Fruit fly (Drosophila melanogaster) whole organism, embryonic: ENCODE measurements around the gene cmb.

ENCODE experiments used
- Awh ChIP-seq: fragments of 200-800 bp; sonication (Bioruptor generic); IDR thresholded peaks from 2 replicates; pipeline ENCODE4, ENCODE4 v1.3.6; 2022; ENCODE audit warnings: missing biosample characterization, missing genetic modification characterization
- Blimp-1 ChIP-seq: fragments of 200-800 bp; sonication (Bioruptor generic); optimal IDR thresholded peaks from 3 replicates; lab custom pipeline; 2018; ENCODE audit warnings: missing biosample characterization, missing genetic modification characterization, mild to moderate bottlenecking, moderate library complexity, missing genetic modification reagents
- CG12155 ChIP-seq: fragments of 200-800 bp; sonication (Bioruptor generic); optimal IDR thresholded peaks from 3 replicates; lab custom pipeline; 2016; ENCODE audit warnings: missing biosample characterization, missing genetic modification characterization
- CG14667 ChIP-seq: fragments of 200-800 bp; sonication (Bioruptor generic); IDR thresholded peaks from 2 replicates; pipeline ENCODE4 v1.3.6; 2022; ENCODE audit warnings: missing biosample characterization, missing genetic modification characterization
- CG14860 ChIP-seq: fragments of 200-800 bp; sonication (Bioruptor generic); IDR thresholded peaks from 3 replicates; pipeline ENCODE4 v1.3.6; 2022; ENCODE audit warnings: missing biosample characterization, missing genetic modification characterization; ENCODE audit not compliant: partially characterized antibody
- CG15479 ChIP-seq: fragments of 200-800 bp; sonication (Bioruptor generic); optimal IDR thresholded peaks from 3 replicates; lab custom pipeline; 2019; ENCODE audit warnings: missing biosample characterization, mild to moderate bottlenecking, missing genetic modification characterization, moderate library complexity
- CG1647 ChIP-seq: fragments of 200-800 bp; sonication (Bioruptor generic); optimal IDR thresholded peaks from 3 replicates; lab custom pipeline; 2016; ENCODE audit warnings: missing biosample characterization, missing genetic modification characterization
- CG16813 ChIP-seq: fragments of 200-800 bp; sonication (Bioruptor generic); IDR thresholded peaks from 3 replicates; pipeline ENCODE4 v1.3.6; 2022; ENCODE audit warnings: missing biosample characterization, missing genetic modification characterization; ENCODE audit not compliant: partially characterized antibody
- CG17186 ChIP-seq: fragments of 200-800 bp; sonication (Bioruptor generic); optimal IDR thresholded peaks from 3 replicates; lab custom pipeline; 2017; ENCODE audit warnings: missing biosample characterization, missing genetic modification reagents, missing genetic modification characterization
- CG17829 ChIP-seq: fragments of 200-800 bp; optimal IDR thresholded peaks from 2 replicates; lab custom pipeline; 2019; ENCODE audit warnings: missing biosample characterization, mild to moderate bottlenecking, missing genetic modification characterization, moderate library complexity
- CG1792 ChIP-seq: fragments of 200-800 bp; sonication (Bioruptor generic); optimal IDR thresholded peaks from 2 replicates; lab custom pipeline; 2016; ENCODE audit warnings: missing biosample characterization, missing genetic modification characterization
- CG4360 ChIP-seq: fragments of 200-800 bp; sonication (Bioruptor generic); IDR thresholded peaks from 2 replicates; pipeline ENCODE4 v1.3.6; 2022; ENCODE audit warnings: missing biosample characterization, missing genetic modification characterization
- CG6791 ChIP-seq: fragments of 200-800 bp; sonication (Bioruptor generic); IDR thresholded peaks from 3 replicates; pipeline ENCODE4 v1.3.6; 2022; ENCODE audit warnings: missing biosample characterization, missing genetic modification characterization; ENCODE audit not compliant: partially characterized antibody
- CG6854 ChIP-seq: fragments of 200-800 bp; sonication (Bioruptor generic); optimal IDR thresholded peaks from 3 replicates; lab custom pipeline; 2017; ENCODE audit warnings: missing biosample characterization, mild to moderate bottlenecking, missing genetic modification characterization
- CG7271 ChIP-seq: fragments of 200-800 bp; sonication (Bioruptor generic); optimal IDR thresholded peaks from 2 replicates; lab custom pipeline; 2018; ENCODE audit warnings: missing biosample characterization, mild to moderate bottlenecking, missing genetic modification characterization, moderate library complexity
- CG7987 ChIP-seq: fragments of 200-800 bp; sonication (Bioruptor generic); optimal IDR thresholded peaks from 2 replicates; lab custom pipeline; 2018; ENCODE audit warnings: missing biosample characterization, mild to moderate bottlenecking, missing genetic modification characterization, moderate library complexity
- Chrac-16 ChIP-seq: fragments of 200-800 bp; sonication (Bioruptor generic); optimal IDR thresholded peaks from 3 replicates; lab custom pipeline; 2016; ENCODE audit warnings: missing biosample characterization, missing genetic modification characterization
- Dfd ChIP-seq, 2 experiments: fragments of >200 bp; optimal IDR thresholded peaks; 2 replicates each; lab custom pipeline; 2017; ENCODE audit warnings: missing biosample characterization in 2 of 2, missing genetic modification characterization in 2 of 2
- Dref ChIP-seq: fragments of 200-800 bp; sonication (Bioruptor generic); IDR thresholded peaks from 2 replicates; pipeline ENCODE4 v1.3.6; 2022; ENCODE audit warnings: missing biosample characterization, missing genetic modification characterization
- HmgD ChIP-seq: fragments of 200-800 bp; sonication (Bioruptor generic); optimal IDR thresholded peaks from 3 replicates; lab custom pipeline; 2016; ENCODE audit warnings: missing biosample characterization, missing genetic modification characterization
- Mrtf ChIP-seq: fragments of 200-800 bp; sonication (Bioruptor generic); IDR thresholded peaks from 3 replicates; pipeline ENCODE4 v1.3.6; 2022; ENCODE audit warnings: missing biosample characterization, missing genetic modification characterization
- Nf-YA ChIP-seq: fragments of 200-800 bp; sonication (Bioruptor generic); IDR thresholded peaks from 2 replicates; pipeline ENCODE4 v1.3.6; 2022; ENCODE audit warnings: missing biosample characterization, missing genetic modification characterization
- NfI ChIP-seq: fragments of 200-800 bp; sonication (Bioruptor generic); optimal IDR thresholded peaks from 3 replicates; lab custom pipeline; 2018; ENCODE audit warnings: missing biosample characterization, mild to moderate bottlenecking, missing genetic modification characterization, moderate library complexity
- Oaz ChIP-seq: fragments of 200-800 bp; sonication (Bioruptor generic); IDR thresholded peaks from 2 replicates; pipeline ENCODE4 v1.3.6; 2022; ENCODE audit warnings: missing biosample characterization, missing genetic modification characterization
- Pdp1 ChIP-seq, 2 experiments: fragments of 200-800 bp; sonication (Bioruptor generic); optimal IDR thresholded peaks; 3 replicates each; lab custom pipeline; 2016; ENCODE audit warnings: missing biosample characterization in 2 of 2, missing genetic modification characterization in 2 of 2, mild to moderate bottlenecking in 1 of 2, moderate library complexity in 1 of 2
- Six4 ChIP-seq: fragments of 200-800 bp; sonication (Bioruptor generic); optimal IDR thresholded peaks from 2 replicates; lab custom pipeline; 2016; ENCODE audit warnings: missing biosample characterization, missing genetic modification characterization
- Tbp ChIP-seq: fragments of >200 bp; optimal IDR thresholded peaks from 2 replicates; lab custom pipeline; 2018; ENCODE audit warnings: missing biosample characterization, missing genetic modification characterization
- abd-A ChIP-seq: fragments of 200-800 bp; sonication (Bioruptor generic); optimal IDR thresholded peaks from 3 replicates; lab custom pipeline; 2019; ENCODE audit warnings: missing biosample characterization, mild to moderate bottlenecking, missing genetic modification characterization, moderate library complexity
- amos ChIP-seq: fragments of 200-800 bp; sonication (Bioruptor generic); IDR thresholded peaks from 2 replicates; pipeline ENCODE4 v1.3.6; 2022; ENCODE audit warnings: missing biosample characterization, missing genetic modification characterization; ENCODE audit not compliant: partially characterized antibody
- bsh ChIP-seq, 2 experiments: fragments of 200-800 bp; sonication (Bioruptor generic); optimal IDR thresholded peaks; 2 replicates each; lab custom pipeline; 2017 to 2018; ENCODE audit warnings: mild to moderate bottlenecking in 2 of 2, missing biosample characterization in 2 of 2, missing genetic modification characterization in 2 of 2, moderate library complexity in 1 of 2
- btn ChIP-seq: fragments of 200-800 bp; sonication (Bioruptor generic); optimal IDR thresholded peaks from 2 replicates; lab custom pipeline; 2016; ENCODE audit warnings: missing biosample characterization, missing genetic modification characterization
- chinmo ChIP-seq: fragments of 200-800 bp; sonication (Bioruptor generic); IDR thresholded peaks from 4 replicates; pipeline ENCODE4 v1.3.6; 2022; ENCODE audit warnings: missing biosample characterization, missing genetic modification characterization; ENCODE audit not compliant: partially characterized antibody
- croc ChIP-seq: fragments of 200-800 bp; sonication (Bioruptor generic); conservative IDR thresholded peaks from 3 replicates; pipeline ENCODE4 v1.3.6; 2022; ENCODE audit warnings: missing biosample characterization, missing genetic modification characterization
- ftz-f1 ChIP-seq: fragments of 200-800 bp; sonication (Bioruptor generic); optimal IDR thresholded peaks from 2 replicates; lab custom pipeline; 2016; ENCODE audit warnings: missing biosample characterization, missing genetic modification characterization
- gcm ChIP-seq: fragments of 200-800 bp; sonication (Bioruptor generic); optimal IDR thresholded peaks from 2 replicates; lab custom pipeline; 2019; ENCODE audit warnings: missing biosample characterization, mild to moderate bottlenecking, missing genetic modification characterization, moderate library complexity
- grn ChIP-seq: fragments of 200-800 bp; sonication (Bioruptor generic); optimal IDR thresholded peaks from 3 replicates; lab custom pipeline; 2017; ENCODE audit warnings: missing biosample characterization, missing genetic modification characterization
- gt ChIP-seq: fragments of 200-800 bp; sonication (Bioruptor generic); IDR thresholded peaks from 2 replicates; pipeline ENCODE4 v1.3.6; 2022; ENCODE audit warnings: missing biosample characterization, missing genetic modification characterization
- kah ChIP-seq: fragments of 200-800 bp; sonication (Bioruptor generic); optimal IDR thresholded peaks from 2 replicates; lab custom pipeline; 2018; ENCODE audit warnings: missing biosample characterization, mild to moderate bottlenecking, missing genetic modification characterization
- ken ChIP-seq: fragments of 200-800 bp; sonication (Bioruptor generic); IDR thresholded peaks from 3 replicates; pipeline ENCODE4 v1.3.6; 2022; ENCODE audit warnings: missing biosample characterization, missing genetic modification characterization
- lbe ChIP-seq: fragments of 200-800 bp; sonication (Bioruptor generic); optimal IDR thresholded peaks from 2 replicates; lab custom pipeline; 2016; ENCODE audit warnings: missing biosample characterization, mild to moderate bottlenecking, missing genetic modification characterization
- luna ChIP-seq: fragments of 200-800 bp; sonication (Bioruptor generic); optimal IDR thresholded peaks from 2 replicates; lab custom pipeline; 2016; ENCODE audit warnings: missing biosample characterization, missing genetic modification characterization
- nerfin-2 ChIP-seq: fragments of 200-800 bp; sonication (Bioruptor generic); IDR thresholded peaks from 2 replicates; pipeline ENCODE4 v1.3.6; 2022; ENCODE audit warnings: missing biosample characterization, missing genetic modification characterization; ENCODE audit not compliant: partially characterized antibody
- oc ChIP-seq: fragments of 200-800 bp; sonication (Bioruptor generic); optimal IDR thresholded peaks from 2 replicates; lab custom pipeline; 2018; ENCODE audit warnings: missing biosample characterization, mild to moderate bottlenecking, missing genetic modification characterization, moderate library complexity
- onecut ChIP-seq: fragments of 200-800 bp; sonication (Bioruptor generic); IDR thresholded peaks from 2 replicates; pipeline ENCODE4 v1.3.6; 2022; ENCODE audit warnings: missing biosample characterization, missing genetic modification characterization
- otp ChIP-seq: fragments of 200-800 bp; sonication (Bioruptor generic); IDR thresholded peaks from 3 replicates; pipeline ENCODE4, ENCODE4 v1.3.6; 2022; ENCODE audit warnings: missing biosample characterization, missing genetic modification characterization
- pita ChIP-seq: fragments of 200-800 bp; sonication (Bioruptor generic); optimal IDR thresholded peaks from 2 replicates; lab custom pipeline; 2017; ENCODE audit warnings: missing biosample characterization, mild to moderate bottlenecking, missing genetic modification characterization
- prd ChIP-seq, 3 experiments: fragments of >200 bp in 2 of 3; fragments of 200-800 bp in 1 of 3; sonication (Bioruptor generic) in 1 of 3; optimal IDR thresholded peaks in 2 of 3; IDR thresholded peaks in 1 of 3; 2 replicates in 2 of 3; 3 replicates in 1 of 3; pipeline versions ENCODE4 v1.3.6 to Lab custom; 2017 to 2022; ENCODE audit warnings: missing biosample characterization in 1 of 3, missing genetic modification characterization in 1 of 3
- run ChIP-seq: fragments of 200-800 bp; sonication (Bioruptor generic); optimal IDR thresholded peaks from 3 replicates; lab custom pipeline; 2018; ENCODE audit warnings: missing biosample characterization, mild to moderate bottlenecking, missing genetic modification characterization
- sens ChIP-seq: fragments of 200-800 bp; sonication (Bioruptor generic); peaks from one replicate; lab custom pipeline; 2016; ENCODE audit warnings: missing biosample characterization, missing genetic modification characterization
- vvl ChIP-seq: fragments of 200-800 bp; sonication (Bioruptor generic); IDR thresholded peaks from 2 replicates; pipeline ENCODE4 v1.3.6; 2022; ENCODE audit warnings: missing biosample characterization, missing genetic modification characterization
- wor ChIP-seq: fragments of 200-800 bp; sonication (Bioruptor generic); IDR thresholded peaks from 2 replicates; pipeline ENCODE4 v1.3.6; 2022; ENCODE audit warnings: missing biosample characterization, missing genetic modification characterization

cmb gene

dm6 chr3L:13432791-13433190 lies 9.6 kb upstream of the cmb start (continued):
- TF ChIP-seq Tbp (GFP tag; lab: Kevin White, UChicago) = no peak
- no peak for TF ChIP-seq onecut (GFP tag; lab: Robert Waterston, UW)
- no peak for TF ChIP-seq grn (GFP tag; lab: Kevin White, UChicago)
- TF ChIP-seq btn = no peak
- no peak for TF ChIP-seq CG1792 (GFP tag; lab: Kevin White, UChicago)
- TF ChIP-seq Chrac-16 (GFP tag; lab: Kevin White, UChicago) = no peak
- TF ChIP-seq gt = no peak
- no peak for TF ChIP-seq CG4360 (GFP tag; lab: Robert Waterston, UW)
- no peak for TF ChIP-seq CG17829 (tag; lab: Kevin White, UChicago)
- TF ChIP-seq CG14860 (GFP tag; lab: Robert Waterston, UW) = peak; percentile 46
- TF ChIP-seq croc (GFP tag; lab: Robert Waterston, UW) = no peak
- TF ChIP-seq CG12155 (GFP tag; lab: Kevin White, UChicago) = no peak
- no peak for TF ChIP-seq Dref (GFP tag; lab: Robert Waterston, UW)
- peak; percentile 8 for TF ChIP-seq gcm (GFP tag; lab: Kevin White, UChicago)
- TF ChIP-seq prd (optimal IDR thresholded peaks at IDR 0.05; lab: Kevin White, UChicago) = no peak
- no peak for TF ChIP-seq prd (GFP tag; IDR thresholded peaks at IDR 0.05; lab: Robert Waterston, UW)
- TF ChIP-seq amos (GFP tag; lab: Robert Waterston, UW) = peak; percentile 79
- TF ChIP-seq CG6854 (GFP tag; lab: Kevin White, UChicago) = no peak
- peak; percentile 48; the same call in 1 of the 4 replicates for TF ChIP-seq chinmo (GFP tag; lab: Robert Waterston, UW)
- no peak for TF ChIP-seq CG15479
- TF ChIP-seq oc (tag; lab: Kevin White, UChicago) = no peak
- peak; percentile 79 for TF ChIP-seq abd-A (tag; lab: Kevin White, UChicago)
- no peak for TF ChIP-seq CG14667 (GFP tag; lab: Robert Waterston, UW)
- TF ChIP-seq NfI (GFP tag; lab: Kevin White, UChicago) = no peak
- TF ChIP-seq ken (GFP tag; lab: Robert Waterston, UW) = no peak
- TF ChIP-seq Six4 (GFP tag; lab: Kevin White, UChicago) = no peak
- TF ChIP-seq Nf-YA (GFP tag; lab: Robert Waterston, UW) = no peak
- no peak for TF ChIP-seq Blimp-1 (GFP tag; lab: Kevin White, UChicago)
- TF ChIP-seq run (tag; lab: Kevin White, UChicago) = no peak
- no peak for TF ChIP-seq Dfd (GFP tag; optimal IDR thresholded peaks at IDR 0.05; lab: Kevin White, UChicago)
- no peak for TF ChIP-seq Oaz
- TF ChIP-seq kah (GFP tag; lab: Kevin White, UChicago) = no peak
- no peak for TF ChIP-seq pita (GFP tag; lab: Kevin White, UChicago)
- peak; percentile 54 for TF ChIP-seq sens (GFP tag; lab: Kevin White, UChicago)
- TF ChIP-seq CG7271 (tag; lab: Kevin White, UChicago) = no peak
- TF ChIP-seq vvl (GFP tag; lab: Robert Waterston, UW) = no peak; the same call in 1 of the 2 replicates
- TF ChIP-seq otp (GFP tag; lab: Robert Waterston, UW) = no peak
- no peak for TF ChIP-seq lbe (GFP tag; lab: Kevin White, UChicago)
- TF ChIP-seq Mrtf (GFP tag; lab: Robert Waterston, UW) = no peak
- no peak for TF ChIP-seq HmgD
- TF ChIP-seq Awh (GFP tag; lab: Robert Waterston, UW) = peak; percentile 47; the same call in 1 of the 2 replicates
- no peak for TF ChIP-seq luna
- peak; percentile 55; the same call in 1 of the 2 replicates for TF ChIP-seq nerfin-2
- peak; percentile 87 for TF ChIP-seq CG6791 (GFP tag; lab: Robert Waterston, UW)
- no peak for TF ChIP-seq Pdp1 (GFP tag; optimal IDR thresholded peaks at IDR 0.05; lab: Kevin White, UChicago)
- TF ChIP-seq CG1647 (GFP tag; lab: Kevin White, UChicago) = no peak
- TF ChIP-seq wor = no peak
- no peak for TF ChIP-seq bsh (GFP tag; optimal IDR thresholded peaks at IDR 0.05; lab: Kevin White, UChicago)
- TF ChIP-seq ftz-f1 = peak; percentile 36
- no peak for TF ChIP-seq CG7987 (GFP tag; lab: Kevin White, UChicago)
- TF ChIP-seq CG17186 (GFP tag; lab: Kevin White, UChicago) = no peak
- TF ChIP-seq CG16813 (GFP tag; lab: Robert Waterston, UW) = peak; percentile 73
